Fruit fly (Drosophila melanogaster): Measurements from ENCODE around the gene CG42834.

dm6 chr3R:17417167-17417566, 1.4 kb upstream of the CG42834 start, which contains the start of gene CG33333:
- TF ChIP-seq HLH4C (GFP tag; IDR thresholded peaks at IDR 0.05; ENCODE audit: partially characterized antibody) (no peak), Scr (GFP tag; IDR thresholded peaks at IDR 0.05; ENCODE audit: partially characterized antibody) (no peak), CG42726 (GFP tag; IDR thresholded peaks at IDR 0.05; ENCODE audit: partially characterized antibody) (no peak), Asciz (GFP tag; optimal IDR thresholded peaks at IDR 0.05) (no peak), CG15479 (GFP tag; optimal IDR thresholded peaks at IDR 0.05) (no peak), lbe (GFP tag; optimal IDR thresholded peaks at IDR 0.05) (no peak), Sry-β (GFP tag; optimal IDR thresholded peaks at IDR 0.05) (no peak)
